Worm (Caenorhabditis elegans) whole organism, L4/young adult: ENCODE data around the gene fipr-21.

ENCODE experiments used
- W03F9.2 ChIP-seq: fragments of 150-350 bp; optimal IDR thresholded peaks from 2 replicates; lab custom pipeline; 2014; ENCODE audit warnings: missing biosample characterization, missing genetic modification characterization
- dao-5 ChIP-seq: sonication (generic microtip); optimal IDR thresholded peaks from 2 replicates; lab custom pipeline; 2016; ENCODE audit warnings: missing genotype, missing genetic modification characterization, moderate library complexity, missing compliant biosample characterization
- him-1 ChIP-seq: sonication (generic microtip); optimal IDR thresholded peaks from 2 replicates; lab custom pipeline; 2016; ENCODE audit warnings: missing genotype, missing genetic modification reagents, missing genetic modification characterization, missing compliant biosample characterization

DNA sequence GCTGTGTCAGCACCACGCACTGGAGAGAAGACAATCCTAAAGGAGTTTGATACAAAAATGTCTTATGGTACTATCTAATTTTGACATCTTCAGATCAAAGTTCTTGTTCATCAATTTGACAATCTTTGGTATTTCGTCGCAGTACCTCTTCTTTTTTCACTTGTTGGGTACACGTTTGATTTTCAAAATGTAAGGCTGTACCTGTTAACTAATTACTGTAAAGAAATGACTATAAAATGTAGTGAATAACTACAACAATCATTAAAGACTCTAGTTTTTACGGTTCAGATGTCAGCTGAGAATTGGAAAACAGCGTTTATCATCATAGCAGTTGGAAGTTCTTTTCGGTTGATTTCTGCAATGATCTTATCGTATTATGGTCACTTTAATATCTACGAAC, 27.2 kb upstream of the fipr-21 start:
- TF ChIP-seq him-1 (tag; lab: Kevin White, UChicago), result no peak
- TF ChIP-seq dao-5 (tag; lab: Kevin White, UChicago), result no peak
- TF ChIP-seq W03F9.2, result no peak
